Worm (Caenorhabditis elegans) whole organism, L4 larva: Measurements from ENCODE around the gene cyn-11.
A peak's percentile ranks its signal among the peaks of the same experiment; 100 is the strongest.

Experiments used
- T26A8.4 ChIP-seq: fragments of 200-800 bp; sonication (Bioruptor generic); IDR thresholded peaks from 2 replicates; pipeline ENCODE4 v1.3.6; 2022; ENCODE audit warnings: missing genetic modification characterization, missing compliant biosample characterization
- Y105C5A.15 ChIP-seq: fragments of 200-800 bp; sonication (Bioruptor generic); IDR thresholded peaks from 2 replicates; pipeline ENCODE4 v1.3.6; 2022; ENCODE audit warnings: missing genetic modification characterization, missing compliant biosample characterization
- Y48G9A.11 ChIP-seq: fragments of 200-800 bp; sonication (Bioruptor generic); IDR thresholded peaks from 2 replicates; pipeline ENCODE4 v1.3.6; 2022; ENCODE audit warnings: missing genetic modification reagents, missing genetic modification characterization, missing compliant biosample characterization
- Y5F2A.4 ChIP-seq: fragments of 200-800 bp; sonication (Bioruptor generic); optimal IDR thresholded peaks from 2 replicates; lab custom pipeline; 2018; ENCODE audit warnings: mild to moderate bottlenecking, missing genetic modification characterization, missing compliant biosample characterization
- ZK337.2 ChIP-seq: fragments of 200-800 bp; sonication (Bioruptor generic); IDR thresholded peaks from 2 replicates; pipeline ENCODE4 v1.3.6; 2022; ENCODE audit warnings: missing genetic modification reagents, missing genetic modification characterization, missing compliant biosample characterization
- ZK546.5 ChIP-seq, 2 experiments: sonication (generic microtip); optimal IDR thresholded peaks; 2 replicates each; lab custom pipeline; 2017; ENCODE audit warnings: missing biosample characterization in 2 of 2, missing genetic modification characterization in 2 of 2
- ceh-28 ChIP-seq: fragments of 150-350 bp; optimal IDR thresholded peaks from 2 replicates; lab custom pipeline; 2014; ENCODE audit warnings: missing biosample characterization, missing genetic modification reagents, missing genetic modification characterization
- ceh-44 ChIP-seq: fragments of 200-800 bp; sonication (Bioruptor generic); IDR thresholded peaks from 2 replicates; pipeline ENCODE4 v1.3.6; 2022; ENCODE audit warnings: missing genetic modification reagents, missing genetic modification characterization, missing compliant biosample characterization
- ctbp-1 ChIP-seq: fragments of 200-800 bp; sonication (Bioruptor generic); IDR thresholded peaks from 2 replicates; pipeline ENCODE4 v1.3.6; 2022; ENCODE audit warnings: missing genetic modification reagents, missing genetic modification characterization, missing compliant biosample characterization
- daf-12 ChIP-seq: fragments of 150-350 bp; optimal IDR thresholded peaks from 2 replicates; lab custom pipeline; 2014; ENCODE audit warnings: missing biosample characterization, missing genetic modification reagents, missing genetic modification characterization
- dmd-9 ChIP-seq: fragments of 200-800 bp; sonication (Bioruptor generic); IDR thresholded peaks from 2 replicates; pipeline ENCODE4 v1.3.6; 2022; ENCODE audit warnings: missing genetic modification reagents, missing genetic modification characterization, missing compliant biosample characterization
- dpl-1 ChIP-seq: fragments of 150-350 bp; optimal IDR thresholded peaks from 2 replicates; lab custom pipeline; 2014; ENCODE audit warnings: missing biosample characterization, missing genetic modification reagents, missing genetic modification characterization
- duxl-1 ChIP-seq: sonication (generic microtip); optimal IDR thresholded peaks from 2 replicates; lab custom pipeline; 2016; ENCODE audit warnings: mild to moderate bottlenecking, missing genetic modification characterization, moderate library complexity, missing compliant biosample characterization; ENCODE audit not compliant: poor library complexity
- dve-1 ChIP-seq: sonication (generic microtip); optimal IDR thresholded peaks from 2 replicates; lab custom pipeline; 2017; ENCODE audit warnings: antibody characterized with exemption, mild to moderate bottlenecking, missing genetic modification characterization, missing compliant biosample characterization; ENCODE audit not compliant: insufficient read depth
- egl-27 ChIP-seq: sonication (generic microtip); optimal IDR thresholded peaks from 3 replicates; lab custom pipeline; 2017; ENCODE audit warnings: missing biosample characterization, missing genetic modification reagents, missing genetic modification characterization
- hif-1 ChIP-seq, 2 experiments: sonication (generic microtip); optimal IDR thresholded peaks; 2 replicates each; lab custom pipeline; 2016 to 2017; ENCODE audit warnings: missing compliant biosample characterization in 2 of 2, missing genetic modification characterization in 2 of 2, missing genetic modification reagents in 2 of 2, missing genotype in 2 of 2, mild to moderate bottlenecking in 1 of 2
- hlh-30 ChIP-seq: sonication (generic microtip); optimal IDR thresholded peaks from 2 replicates; lab custom pipeline; 2017; ENCODE audit warnings: antibody characterized with exemption, mild to moderate bottlenecking, missing genetic modification characterization, missing compliant biosample characterization; ENCODE audit not compliant: insufficient read depth
- hmg-1.1 ChIP-seq: fragments of 200-800 bp; sonication (Bioruptor generic); IDR thresholded peaks from 2 replicates; pipeline ENCODE4 v1.3.6; 2022; ENCODE audit warnings: missing genetic modification reagents, missing genetic modification characterization, missing compliant biosample characterization
- lin-1 ChIP-seq: fragments of 200-800 bp; sonication (Bioruptor generic); IDR thresholded peaks from 2 replicates; pipeline ENCODE4 v1.3.6; 2022; ENCODE audit warnings: missing genetic modification reagents, missing genetic modification characterization, missing compliant biosample characterization
- lin-38 ChIP-seq: fragments of 200-800 bp; sonication (Bioruptor generic); IDR thresholded peaks from 2 replicates; pipeline ENCODE4 v1.3.6; 2022; ENCODE audit warnings: missing genetic modification reagents, missing genetic modification characterization, missing compliant biosample characterization
- lsy-2 ChIP-seq, 2 experiments: fragments of 150-350 bp in 1 of 2; sonication (generic microtip) in 1 of 2; optimal IDR thresholded peaks; 2 replicates each; lab custom pipeline; 2014 to 2017; ENCODE audit warnings: missing biosample characterization in 2 of 2, missing genetic modification characterization in 2 of 2
- mdt-29 ChIP-seq: fragments of 200-800 bp; sonication (Bioruptor generic); IDR thresholded peaks from 2 replicates; pipeline ENCODE4 v1.3.6; 2022; ENCODE audit warnings: missing genetic modification reagents, missing genetic modification characterization, missing compliant biosample characterization
- mep-1 ChIP-seq: fragments of 150-350 bp; sonication (generic microtip); optimal IDR thresholded peaks from 3 replicates; lab custom pipeline; 2014; ENCODE audit warnings: missing biosample characterization, missing genetic modification characterization
- nhr-102 ChIP-seq: sonication (generic microtip); optimal IDR thresholded peaks from 2 replicates; lab custom pipeline; 2016; ENCODE audit warnings: mild to moderate bottlenecking, missing genetic modification characterization, moderate library complexity, missing compliant biosample characterization
- nhr-25 ChIP-seq: sonication (generic microtip); optimal IDR thresholded peaks from 2 replicates; lab custom pipeline; 2017; ENCODE audit warnings: missing genetic modification characterization, mild to moderate bottlenecking, missing compliant biosample characterization, antibody characterized with exemption, moderate library complexity, borderline replicate concordance; ENCODE audit not compliant: insufficient read depth
- nhr-48 ChIP-seq: sonication (generic microtip); optimal IDR thresholded peaks from 2 replicates; lab custom pipeline; 2016; ENCODE audit warnings: mild to moderate bottlenecking, missing genetic modification characterization, missing compliant biosample characterization
- nhr-77 ChIP-seq: fragments of 150-350 bp; optimal IDR thresholded peaks from 2 replicates; lab custom pipeline; 2014; ENCODE audit warnings: missing biosample characterization, missing genetic modification characterization
- pha-4 ChIP-seq, 2 experiments: fragments of 150-350 bp in 1 of 2; fragments of 200-800 bp in 1 of 2; sonication (Bioruptor generic) in 1 of 2; IDR thresholded peaks in 1 of 2; optimal IDR thresholded peaks in 1 of 2; 2 replicates each; pipeline versions ENCODE4 v1.3.6 to Lab custom; 2014 to 2022; ENCODE audit warnings: missing genetic modification characterization in 2 of 2, missing genetic modification reagents in 2 of 2, missing biosample characterization in 1 of 2, missing compliant biosample characterization in 1 of 2
- php-3 ChIP-seq: fragments of 200-800 bp; sonication (Bioruptor generic); IDR thresholded peaks from 2 replicates; pipeline ENCODE4 v1.3.6; 2022; ENCODE audit warnings: missing genetic modification reagents, missing genetic modification characterization, missing compliant biosample characterization
- pqm-1 ChIP-seq: sonication (generic microtip); optimal IDR thresholded peaks from 2 replicates; lab custom pipeline; 2017; ENCODE audit warnings: missing biosample characterization, missing genetic modification characterization
- set-16 ChIP-seq: fragments of 200-800 bp; sonication (Bioruptor generic); IDR thresholded peaks from 2 replicates; pipeline ENCODE4 v1.3.6; 2022; ENCODE audit warnings: missing genetic modification reagents, missing genetic modification characterization, missing compliant biosample characterization
- skn-1 ChIP-seq: fragments of 150-350 bp; optimal IDR thresholded peaks from 2 replicates; lab custom pipeline; 2014; ENCODE audit warnings: missing biosample characterization, missing genetic modification characterization
- spr-1 ChIP-seq: sonication (generic microtip); optimal IDR thresholded peaks from 2 replicates; lab custom pipeline; 2016; ENCODE audit warnings: mild to moderate bottlenecking, missing genetic modification characterization, missing compliant biosample characterization
- tag-97 ChIP-seq: fragments of 200-800 bp; sonication (Bioruptor generic); IDR thresholded peaks from 2 replicates; pipeline ENCODE4 v1.3.6; 2022; ENCODE audit warnings: missing genetic modification characterization, missing compliant biosample characterization
- tra-1 ChIP-seq: fragments of 200-800 bp; sonication (Bioruptor generic); IDR thresholded peaks from 2 replicates; pipeline ENCODE4 v1.3.6; 2022; ENCODE audit warnings: missing genetic modification reagents, missing genetic modification characterization, missing compliant biosample characterization
- unc-130 ChIP-seq: sonication (generic microtip); optimal IDR thresholded peaks from 2 replicates; lab custom pipeline; 2016; ENCODE audit warnings: missing genetic modification reagents, missing genetic modification characterization, missing compliant biosample characterization
- unc-62 ChIP-seq, 3 experiments: fragments of 150-350 bp in 1 of 3; sonication (generic microtip); optimal IDR thresholded peaks in 2 of 3; peaks in 1 of 3; 1 replicate in 1 of 3; 2 replicates in 2 of 3; lab custom pipeline; 2014 to 2017; ENCODE audit warnings: missing biosample characterization in 3 of 3, missing genetic modification characterization in 3 of 3, missing genetic modification reagents in 3 of 3, missing genotype in 1 of 3
- zip-11 ChIP-seq: fragments of 200-800 bp; sonication (Bioruptor generic); IDR thresholded peaks from 2 replicates; pipeline ENCODE4 v1.3.6; 2022; ENCODE audit warnings: missing genetic modification characterization, missing compliant biosample characterization
- zip-2 ChIP-seq: fragments of 150-350 bp; optimal IDR thresholded peaks from 2 replicates; lab custom pipeline; 2014; ENCODE audit warnings: missing biosample characterization, missing genetic modification characterization
- ztf-7 ChIP-seq: fragments of 150-350 bp; optimal IDR thresholded peaks from 2 replicates; lab custom pipeline; 2014; ENCODE audit warnings: missing biosample characterization, missing genetic modification characterization

cyn-11 gene

ce11 chrII:8743379-8744173 lies 27.5 kb upstream of the cyn-11 start, which contains the start of gene mak-1 (continued):
- no peak for TF ChIP-seq Y105C5A.15 (GFP tag; lab: Robert Waterston, UW)
- no peak for TF ChIP-seq pha-4 (GFP tag; IDR thresholded peaks at IDR 0.05; lab: Robert Waterston, UW)
- no peak for TF ChIP-seq pha-4 (tag; optimal IDR thresholded peaks at IDR 0.05; lab: Kevin White, UChicago)
- TF ChIP-seq dpl-1 (GFP tag; lab: Kevin White, UChicago) = no peak
- no peak for TF ChIP-seq ctbp-1 (GFP tag; lab: Robert Waterston, UW)
- TF ChIP-seq nhr-48 (tag; lab: Kevin White, UChicago) = peak; percentile 87
- TF ChIP-seq dmd-9 (GFP tag; lab: Robert Waterston, UW) = no peak
- TF ChIP-seq hlh-30 (tag; lab: Kevin White, UChicago) = peak; percentile 48
- TF ChIP-seq ztf-7 (tag; lab: Kevin White, UChicago) = no peak
- TF ChIP-seq T26A8.4 (GFP tag; lab: Robert Waterston, UW) = peak; percentile 43; the same call in 1 of the 2 replicates
- 0 out of 2 replicates have a peak, but pooled peaks have one; percentile 21 for TF ChIP-seq tra-1 (GFP tag; lab: Robert Waterston, UW)
- TF ChIP-seq unc-62 (GFP tag; optimal IDR thresholded peaks at IDR 0.05 in 1 of 2; lab: Kevin White, UChicago) = peak in 1 of 2 experiments; percentile 33
- no peak for TF ChIP-seq unc-62 (tag; optimal IDR thresholded peaks at IDR 0.05; lab: Kevin White, UChicago)
- no peak for TF ChIP-seq nhr-77 (tag; lab: Kevin White, UChicago)
- TF ChIP-seq unc-130 = no peak
- no peak for TF ChIP-seq zip-11 (GFP tag; lab: Robert Waterston, UW)
- no peak for TF ChIP-seq mdt-29 (GFP tag; lab: Robert Waterston, UW)
- peak in 1 of 2 experiments; percentile 45 for TF ChIP-seq hif-1 (tag; optimal IDR thresholded peaks at IDR 0.05; lab: Kevin White, UChicago)
- 0 out of 2 replicates have a peak, but pooled peaks have one; percentile 21 for TF ChIP-seq lin-38 (GFP tag; lab: Robert Waterston, UW)
- no peak for TF ChIP-seq spr-1 (tag; lab: Kevin White, UChicago)
- no peak for TF ChIP-seq skn-1 (tag; lab: Kevin White, UChicago)
- no peak for TF ChIP-seq duxl-1 (tag; lab: Kevin White, UChicago)
- no peak for TF ChIP-seq ceh-44 (GFP tag; lab: Robert Waterston, UW)
- no peak for TF ChIP-seq daf-12 (tag; lab: Kevin White, UChicago)
- TF ChIP-seq ZK546.5 (tag; optimal IDR thresholded peaks at IDR 0.05; lab: Kevin White, UChicago) = no peak
- TF ChIP-seq pqm-1 (tag; lab: Kevin White, UChicago) = peak; percentile 37
- no peak for TF ChIP-seq zip-2 (tag; lab: Kevin White, UChicago)

- TF ChIP-seq mep-1 (tag; lab: Kevin White, UChicago) (no peak), egl-27 (tag; lab: Kevin White, UChicago) (no peak), lsy-2 (tag; optimal IDR thresholded peaks at IDR 0.05; lab: Kevin White, UChicago) (peak in 1 of 2 experiments; percentile 42), hmg-1.1 (GFP tag; lab: Robert Waterston, UW) (peak; percentile 46; the same call in 1 of the 2 replicates), set-16 (GFP tag; lab: Robert Waterston, UW) (no peak; the same call in 1 of the 2 replicates), hlh-30 (tag; lab: Kevin White, UChicago) (peak; percentile 69), Y5F2A.4 (GFP tag; lab: Kevin White, UChicago) (no peak), skn-1 (tag; lab: Kevin White, UChicago) (no peak)
Observed at ce11 chrII:8742972-8743371, 26.9 kb upstream of the cyn-11 start.

DNA sequence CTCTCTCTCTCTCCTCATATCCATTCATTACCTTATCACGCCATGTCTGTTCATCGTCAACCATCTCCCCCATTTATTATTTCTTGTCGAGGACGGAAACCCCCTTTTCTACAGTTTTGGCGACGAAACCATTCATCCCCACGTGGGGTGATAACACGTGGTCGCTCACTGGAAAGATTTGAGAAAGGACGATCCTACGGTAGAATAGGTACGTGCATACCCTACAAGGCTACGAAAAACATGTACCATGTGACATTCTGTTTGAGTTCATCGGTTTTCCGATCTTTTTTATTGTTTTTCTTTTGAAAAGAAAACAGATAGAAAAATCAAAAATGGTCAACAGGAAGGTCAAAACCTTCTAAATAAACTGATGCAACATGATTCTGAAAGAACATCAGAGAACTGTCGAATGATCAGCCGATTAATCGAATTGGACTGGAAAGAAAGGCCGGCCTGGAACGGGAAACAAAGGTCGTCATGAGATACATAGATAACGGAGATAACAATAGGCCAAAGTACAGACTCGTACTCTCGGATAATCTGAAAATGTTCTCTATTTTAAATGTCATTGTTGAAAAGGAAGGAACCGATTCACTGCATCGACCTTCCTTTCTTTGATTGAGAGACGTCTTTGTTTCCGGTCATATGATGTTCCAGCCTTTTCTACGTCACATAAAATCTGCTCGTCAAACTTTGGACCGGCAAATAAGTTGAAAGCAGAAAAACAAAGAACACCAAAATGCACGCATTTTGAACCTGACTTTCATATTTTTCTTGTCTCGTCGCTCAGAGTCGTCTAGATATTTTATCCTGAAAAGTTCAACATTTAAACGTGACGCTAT lies 26.1 kb upstream of the cyn-11 start:
- TF ChIP-seq hmg-1.1 (GFP tag; lab: Robert Waterston, UW) (0 out of 2 replicates have a peak, but pooled peaks have one; percentile 8), nhr-25 (peak; percentile 66), php-3 (peak; percentile 59), hif-1 (tag; optimal IDR thresholded peaks at IDR 0.05; lab: Kevin White, UChicago) (peak; percentile 11 to 31), lin-1 (GFP tag; lab: Robert Waterston, UW) (peak; percentile 74), tra-1 (GFP tag; lab: Robert Waterston, UW) (peak; percentile 77), nhr-102 (peak; percentile 58), pha-4 (GFP tag; IDR thresholded peaks at IDR 0.05; lab: Robert Waterston, UW) (peak; percentile 49; the same call in 1 of the 2 replicates), pha-4 (tag; optimal IDR thresholded peaks at IDR 0.05; lab: Kevin White, UChicago) (no peak), dve-1 (tag; lab: Kevin White, UChicago) (peak; percentile 68), Y48G9A.11 (no peak), ceh-28 (no peak), tag-97 (GFP tag; lab: Robert Waterston, UW) (no peak), ZK337.2 (GFP tag; lab: Robert Waterston, UW) (no peak), mdt-29 (GFP tag; lab: Robert Waterston, UW) (peak; percentile 62; the same call in 1 of the 2 replicates)
